Fruit fly (Drosophila melanogaster) whole organism, embryonic: ENCODE measurements around the gene Naa20A.
A peak's percentile ranks its signal among the peaks of the same experiment; 100 is the strongest.

Source experiments
- BtbVII ChIP-seq: fragments of 200-800 bp; sonication (Bioruptor generic); optimal IDR thresholded peaks from 3 replicates; lab custom pipeline; 2017; ENCODE audit warnings: missing biosample characterization, mild to moderate bottlenecking, missing genetic modification characterization
- CG1024 ChIP-seq: fragments of 200-800 bp; sonication (Bioruptor generic); IDR thresholded peaks from 2 replicates; pipeline ENCODE4 v1.3.6; 2022; ENCODE audit warnings: missing biosample characterization, missing genetic modification characterization
- CG10462 ChIP-seq: fragments of 200-800 bp; sonication (Bioruptor generic); optimal IDR thresholded peaks from 2 replicates; lab custom pipeline; 2016; ENCODE audit warnings: missing biosample characterization, missing genetic modification characterization
- CG11504 ChIP-seq: fragments of 200-800 bp; sonication (Bioruptor generic); optimal IDR thresholded peaks from 3 replicates; lab custom pipeline; 2019; ENCODE audit warnings: missing biosample characterization, mild to moderate bottlenecking, missing genetic modification characterization, moderate library complexity
- CG11695 ChIP-seq: fragments of 200-800 bp; sonication (Bioruptor generic); IDR thresholded peaks from 3 replicates; pipeline ENCODE4 v1.3.6; 2022; ENCODE audit warnings: missing biosample characterization, missing genetic modification characterization
- CG12219 ChIP-seq: fragments of 200-800 bp; sonication (Bioruptor generic); optimal IDR thresholded peaks from 3 replicates; lab custom pipeline; 2018; ENCODE audit warnings: missing biosample characterization, mild to moderate bottlenecking, missing genetic modification characterization
- CG13287 ChIP-seq: fragments of 200-800 bp; sonication (Bioruptor generic); IDR thresholded peaks from 2 replicates; pipeline ENCODE4 v1.3.6; 2022; ENCODE audit warnings: missing biosample characterization, missing genetic modification characterization; ENCODE audit not compliant: partially characterized antibody
- CG14667 ChIP-seq: fragments of 200-800 bp; sonication (Bioruptor generic); IDR thresholded peaks from 2 replicates; pipeline ENCODE4 v1.3.6; 2022; ENCODE audit warnings: missing biosample characterization, missing genetic modification characterization
- CG15479 ChIP-seq: fragments of 200-800 bp; sonication (Bioruptor generic); optimal IDR thresholded peaks from 3 replicates; lab custom pipeline; 2019; ENCODE audit warnings: missing biosample characterization, mild to moderate bottlenecking, missing genetic modification characterization, moderate library complexity
- CG18262 ChIP-seq: fragments of 200-800 bp; optimal IDR thresholded peaks from 3 replicates; lab custom pipeline; 2019; ENCODE audit warnings: missing biosample characterization, mild to moderate bottlenecking, missing genetic modification characterization, moderate library complexity
- CG18764 ChIP-seq: fragments of 200-800 bp; sonication (Bioruptor generic); optimal IDR thresholded peaks from 3 replicates; lab custom pipeline; 2016; ENCODE audit warnings: missing biosample characterization, missing genetic modification characterization
- CG2129 ChIP-seq: fragments of 200-800 bp; sonication (Bioruptor generic); IDR thresholded peaks from 2 replicates; pipeline ENCODE4 v1.3.6; 2022; ENCODE audit warnings: missing biosample characterization, missing genetic modification characterization; ENCODE audit not compliant: partially characterized antibody
- CG2889 ChIP-seq: fragments of 200-800 bp; sonication (Bioruptor generic); IDR thresholded peaks from 3 replicates; pipeline ENCODE4 v1.3.6; 2022; ENCODE audit warnings: missing biosample characterization, missing genetic modification characterization
- CG3847 ChIP-seq: fragments of 200-800 bp; sonication (Bioruptor generic); IDR thresholded peaks from 2 replicates; pipeline ENCODE4 v1.3.6; 2022; ENCODE audit warnings: missing biosample characterization, missing genetic modification characterization
- CG7271 ChIP-seq: fragments of 200-800 bp; sonication (Bioruptor generic); optimal IDR thresholded peaks from 2 replicates; lab custom pipeline; 2018; ENCODE audit warnings: missing biosample characterization, mild to moderate bottlenecking, missing genetic modification characterization, moderate library complexity
- CG7357 ChIP-seq: fragments of 200-800 bp; sonication (Bioruptor generic); IDR thresholded peaks from 3 replicates; pipeline ENCODE4 v1.3.6; 2022; ENCODE audit warnings: missing biosample characterization, missing genetic modification characterization
- CG7556 ChIP-seq: fragments of 200-800 bp; sonication (Bioruptor generic); optimal IDR thresholded peaks from 2 replicates; lab custom pipeline; 2017; ENCODE audit warnings: missing biosample characterization, mild to moderate bottlenecking, missing genetic modification characterization
- CG9932 ChIP-seq: fragments of 200-800 bp; sonication (Bioruptor generic); IDR thresholded peaks from 2 replicates; pipeline ENCODE4 v1.3.6; 2022; ENCODE audit warnings: missing biosample characterization, missing genetic modification characterization
- CoRest ChIP-seq: fragments of 200-800 bp; sonication (Bioruptor generic); optimal IDR thresholded peaks from 3 replicates; lab custom pipeline; 2018; ENCODE audit warnings: missing biosample characterization, mild to moderate bottlenecking, missing genetic modification characterization, moderate library complexity
- Dll ChIP-seq: fragments of 200-800 bp; sonication (Bioruptor generic); IDR thresholded peaks from 4 replicates; pipeline ENCODE4 v1.3.6; 2022; ENCODE audit warnings: missing biosample characterization, missing genetic modification characterization; ENCODE audit not compliant: partially characterized antibody
- Ets97D ChIP-seq: fragments of 200-800 bp; sonication (Bioruptor generic); optimal IDR thresholded peaks from 3 replicates; lab custom pipeline; 2016; ENCODE audit warnings: missing biosample characterization, missing genetic modification characterization
- Fer3 ChIP-seq: fragments of 200-800 bp; sonication (Bioruptor generic); optimal IDR thresholded peaks from 2 replicates; lab custom pipeline; 2018; ENCODE audit warnings: missing biosample characterization, mild to moderate bottlenecking, missing genetic modification characterization, moderate library complexity
- Gsc ChIP-seq: fragments of 200-800 bp; sonication (Bioruptor generic); IDR thresholded peaks from 2 replicates; pipeline ENCODE4 v1.3.6; 2022; ENCODE audit warnings: missing biosample characterization, missing genetic modification characterization
- Hmr ChIP-seq: fragments of 200-800 bp; sonication (Bioruptor generic); optimal IDR thresholded peaks from 3 replicates; lab custom pipeline; 2017; ENCODE audit warnings: mild to moderate bottlenecking, missing biosample characterization, missing genetic modification reagents, missing genetic modification characterization
- Nf-YC ChIP-seq: fragments of 200-800 bp; optimal IDR thresholded peaks from 3 replicates; lab custom pipeline; 2019; ENCODE audit warnings: missing biosample characterization, mild to moderate bottlenecking, missing genetic modification characterization, moderate library complexity
- PHDP ChIP-seq: fragments of 200-800 bp; sonication (Bioruptor generic); optimal IDR thresholded peaks from 3 replicates; lab custom pipeline; 2018; ENCODE audit warnings: missing biosample characterization, mild to moderate bottlenecking, missing genetic modification characterization, moderate library complexity
- Scr ChIP-seq: fragments of 200-800 bp; sonication (Bioruptor generic); IDR thresholded peaks from 2 replicates; pipeline ENCODE4 v1.3.6; 2022; ENCODE audit warnings: missing biosample characterization, missing genetic modification characterization; ENCODE audit not compliant: partially characterized antibody
- Sox100B ChIP-seq: fragments of 200-800 bp; sonication (Bioruptor generic); optimal IDR thresholded peaks from 3 replicates; lab custom pipeline; 2018; ENCODE audit warnings: missing biosample characterization, mild to moderate bottlenecking, missing genetic modification characterization
- abd-A ChIP-seq: fragments of 200-800 bp; sonication (Bioruptor generic); optimal IDR thresholded peaks from 3 replicates; lab custom pipeline; 2019; ENCODE audit warnings: missing biosample characterization, mild to moderate bottlenecking, missing genetic modification characterization, moderate library complexity
- ash1 ChIP-seq: fragments of 200-800 bp; sonication (Bioruptor generic); optimal IDR thresholded peaks from 2 replicates; lab custom pipeline; 2018; ENCODE audit warnings: missing biosample characterization, mild to moderate bottlenecking, missing genetic modification characterization
- ato ChIP-seq: fragments of 200-800 bp; sonication (Bioruptor generic); IDR thresholded peaks from 2 replicates; pipeline ENCODE4 v1.3.6; 2022; ENCODE audit warnings: missing biosample characterization, missing genetic modification characterization; ENCODE audit not compliant: partially characterized antibody
- chinmo ChIP-seq: fragments of 200-800 bp; sonication (Bioruptor generic); IDR thresholded peaks from 4 replicates; pipeline ENCODE4 v1.3.6; 2022; ENCODE audit warnings: missing biosample characterization, missing genetic modification characterization; ENCODE audit not compliant: partially characterized antibody
- dpn ChIP-seq, 2 experiments: fragments of 200-800 bp; sonication (Bioruptor generic); optimal IDR thresholded peaks; 3 replicates each; lab custom pipeline; 2016; ENCODE audit warnings: missing biosample characterization in 2 of 2, missing genetic modification characterization in 2 of 2
- emc ChIP-seq: fragments of 200-800 bp; sonication (Bioruptor generic); optimal IDR thresholded peaks from 2 replicates; lab custom pipeline; 2016; ENCODE audit warnings: missing biosample characterization, missing genetic modification characterization
- gt ChIP-seq: fragments of 200-800 bp; sonication (Bioruptor generic); IDR thresholded peaks from 2 replicates; pipeline ENCODE4 v1.3.6; 2022; ENCODE audit warnings: missing biosample characterization, missing genetic modification characterization
- h ChIP-seq: fragments of >200 bp; optimal IDR thresholded peaks from 2 replicates; lab custom pipeline; 2017
- kni ChIP-seq: fragments of 200-800 bp; sonication (Bioruptor generic); optimal IDR thresholded peaks from 3 replicates; lab custom pipeline; 2017; ENCODE audit warnings: mild to moderate bottlenecking, missing biosample characterization, missing genetic modification reagents, missing genetic modification characterization
- nerfin-2 ChIP-seq: fragments of 200-800 bp; sonication (Bioruptor generic); IDR thresholded peaks from 2 replicates; pipeline ENCODE4 v1.3.6; 2022; ENCODE audit warnings: missing biosample characterization, missing genetic modification characterization; ENCODE audit not compliant: partially characterized antibody
- nom ChIP-seq: fragments of 200-800 bp; sonication (Bioruptor generic); optimal IDR thresholded peaks from 2 replicates; lab custom pipeline; 2017; ENCODE audit warnings: missing biosample characterization, missing genetic modification characterization, mild to moderate bottlenecking, moderate library complexity, missing genetic modification reagents
- p53 ChIP-seq: fragments of 200-800 bp; sonication (Bioruptor generic); optimal IDR thresholded peaks from 2 replicates; lab custom pipeline; 2016; ENCODE audit warnings: missing biosample characterization, missing genetic modification characterization
- pfk ChIP-seq: fragments of 200-800 bp; sonication (Bioruptor generic); optimal IDR thresholded peaks from 2 replicates; lab custom pipeline; 2018; ENCODE audit warnings: missing biosample characterization, mild to moderate bottlenecking, missing genetic modification characterization, moderate library complexity
- pzg ChIP-seq: fragments of 200-800 bp; sonication (Bioruptor generic); optimal IDR thresholded peaks from 3 replicates; lab custom pipeline; 2018; ENCODE audit warnings: missing biosample characterization, mild to moderate bottlenecking, missing genetic modification characterization, moderate library complexity
- run ChIP-seq: fragments of 200-800 bp; sonication (Bioruptor generic); optimal IDR thresholded peaks from 3 replicates; lab custom pipeline; 2018; ENCODE audit warnings: missing biosample characterization, mild to moderate bottlenecking, missing genetic modification characterization
- schlank ChIP-seq: fragments of 200-800 bp; sonication (Bioruptor generic); optimal IDR thresholded peaks from 2 replicates; lab custom pipeline; 2018; ENCODE audit warnings: missing biosample characterization, mild to moderate bottlenecking, missing genetic modification characterization
- sens ChIP-seq: fragments of 200-800 bp; sonication (Bioruptor generic); peaks from one replicate; lab custom pipeline; 2016; ENCODE audit warnings: missing biosample characterization, missing genetic modification characterization
- sima ChIP-seq: fragments of 200-800 bp; sonication (Bioruptor generic); optimal IDR thresholded peaks from 2 replicates; lab custom pipeline; 2016; ENCODE audit warnings: missing biosample characterization, missing genetic modification characterization
- sr ChIP-seq: fragments of 200-800 bp; sonication (Bioruptor generic); IDR thresholded peaks from 3 replicates; pipeline ENCODE4 v1.3.6; 2022; ENCODE audit warnings: missing biosample characterization, missing genetic modification characterization
- unpg ChIP-seq: fragments of 200-800 bp; sonication (Bioruptor generic); optimal IDR thresholded peaks from 3 replicates; lab custom pipeline; 2018; ENCODE audit warnings: missing biosample characterization, mild to moderate bottlenecking, missing genetic modification characterization, moderate library complexity
- usp ChIP-seq: fragments of >200 bp; optimal IDR thresholded peaks from 2 replicates; lab custom pipeline; 2017; ENCODE audit warnings: missing biosample characterization, missing genetic modification characterization
- wor ChIP-seq: fragments of 200-800 bp; sonication (Bioruptor generic); IDR thresholded peaks from 2 replicates; pipeline ENCODE4 v1.3.6; 2022; ENCODE audit warnings: missing biosample characterization, missing genetic modification characterization

Gene Naa20A

DNA sequence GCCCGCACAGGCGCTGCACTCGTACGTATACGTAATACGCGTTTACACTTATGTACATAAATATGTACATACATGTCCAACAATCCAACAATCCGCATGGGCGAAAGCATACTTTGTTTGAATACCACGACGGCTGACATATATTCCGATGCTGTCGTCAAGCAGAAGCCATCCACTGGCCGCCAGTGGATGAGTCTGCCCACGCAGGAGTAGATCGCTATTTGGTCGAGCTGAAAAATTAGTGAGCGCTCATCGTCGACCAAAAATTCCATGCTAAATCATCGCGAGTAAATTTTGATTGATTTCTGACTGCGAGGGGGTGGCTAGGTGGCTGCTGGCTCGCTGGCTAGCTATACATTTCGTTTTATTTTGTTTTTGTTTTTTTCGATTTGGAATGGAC, 20.4 kb downstream of the Naa20A start (continued):
- TF ChIP-seq CG13287 (0 out of 2 replicates have a peak, but pooled peaks have one; percentile 5), CG1024 (GFP tag; lab: Robert Waterston, UW) (no peak), CG7271 (tag; lab: Kevin White, UChicago) (no peak), kni (GFP tag; lab: Kevin White, UChicago) (no peak), CG10462 (GFP tag; lab: Kevin White, UChicago) (no peak), chinmo (GFP tag; lab: Robert Waterston, UW) (0 out of 4 replicates have a peak, but pooled peaks have one; percentile 64), sima (GFP tag; lab: Kevin White, UChicago) (no peak), unpg (GFP tag; lab: Kevin White, UChicago) (no peak), CG3847 (no peak), ato (GFP tag; lab: Robert Waterston, UW) (no peak), sr (GFP tag; lab: Robert Waterston, UW) (peak; percentile 87), pfk (no peak), ash1 (GFP tag; lab: Kevin White, UChicago) (no peak), sens (GFP tag; lab: Kevin White, UChicago) (no peak), Sox100B (no peak), BtbVII (no peak)

- TF ChIP-seq wor (GFP tag; lab: Robert Waterston, UW) (no peak), CG14667 (GFP tag; lab: Robert Waterston, UW) (no peak), schlank (tag; lab: Kevin White, UChicago) (no peak), dpn (GFP tag; optimal IDR thresholded peaks at IDR 0.05; lab: Kevin White, UChicago) (peak in 1 of 2 experiments; percentile 10), nerfin-2 (GFP tag; lab: Robert Waterston, UW) (peak; percentile 94), CG15479 (GFP tag; lab: Kevin White, UChicago) (no peak), CG2889 (GFP tag; lab: Robert Waterston, UW) (no peak), pzg (GFP tag; lab: Kevin White, UChicago) (peak; percentile 89), CG2129 (GFP tag; lab: Robert Waterston, UW) (peak; percentile 63), emc (GFP tag; lab: Kevin White, UChicago) (no peak), Scr (GFP tag; lab: Robert Waterston, UW) (peak; percentile 89), Ets97D (peak; percentile 90), Nf-YC (peak; percentile 16), Gsc (GFP tag; lab: Robert Waterston, UW) (no peak), gt (GFP tag; lab: Robert Waterston, UW) (no peak), usp (GFP tag; lab: Kevin White, UChicago) (no peak), CG18764 (no peak), CG18262 (tag; lab: Kevin White, UChicago) (peak; percentile 7), CG12219 (no peak), CG7556 (GFP tag; lab: Kevin White, UChicago) (no peak), Fer3 (tag; lab: Kevin White, UChicago) (no peak), CG9932 (peak; percentile 47; the same call in 1 of the 2 replicates), run (tag; lab: Kevin White, UChicago) (no peak), Hmr (GFP tag; lab: Kevin White, UChicago) (peak; percentile 53), abd-A (no peak), CG7357 (GFP tag; lab: Robert Waterston, UW) (no peak), CoRest (tag; lab: Kevin White, UChicago) (peak; percentile 17), PHDP (tag; lab: Kevin White, UChicago) (peak; percentile 12), nom (GFP tag; lab: Kevin White, UChicago) (peak; percentile 15), CG11504 (peak; percentile 10), p53 (no peak), h (lab: Kevin White, UChicago) (no peak), chinmo (GFP tag; lab: Robert Waterston, UW) (peak; percentile 93), Dll (GFP tag; lab: Robert Waterston, UW) (peak; percentile 87), CG11695 (GFP tag; lab: Robert Waterston, UW) (no peak)
Observed at dm6 chrX:19601644-19602043, 21.2 kb downstream of the Naa20A start, which contains the start of gene CG14220. Gene CG14220, minus strand, starts transcription at chrX:19601851.
